Fruit fly (Drosophila melanogaster): ENCODE results near the gene Jhbp16.

Jhbp16 gene

dm6 chr3R:21619745-21620144, 44.4 kb upstream of the Jhbp16 start:
- TF ChIP-seq CG8301 (tag; optimal IDR thresholded peaks at IDR 0.05) (no peak), D1 (tag; optimal IDR thresholded peaks at IDR 0.05) (peak; percentile 44)

dm6 chr3R:21621448-21621847, 42.7 kb upstream of the Jhbp16 start:
- TF ChIP-seq Snoo (tag; optimal IDR thresholded peaks at IDR 0.05) (no peak), EcR (GFP tag; optimal IDR thresholded peaks at IDR 0.05) (peak; percentile 29)

- TF ChIP-seq EcR (GFP tag; optimal IDR thresholded peaks at IDR 0.05) (peak; percentile 50), CG4496 (GFP tag; IDR thresholded peaks at IDR 0.05) (no peak), CG17806 (tag; optimal IDR thresholded peaks at IDR 0.05) (no peak), Pif1B (GFP tag; optimal IDR thresholded peaks at IDR 0.05) (no peak), gl (tag; optimal IDR thresholded peaks at IDR 0.05) (no peak), CG32121 (GFP tag; IDR thresholded peaks at IDR 0.05) (no peak)
Measured at dm6 chr3R:21624352-21624954, 39.7 kb upstream of the Jhbp16 start.

dm6 chr3R:21626103-21626897, 37.9 kb upstream of the Jhbp16 start:
- TF ChIP-seq CG4496 (GFP tag; IDR thresholded peaks at IDR 0.05), result 0 out of 3 replicates have a peak, but pooled peaks have one; percentile 5
- peak; percentile 29 for TF ChIP-seq CG13204 (GFP tag; optimal IDR thresholded peaks at IDR 0.05)
- no peak for TF ChIP-seq CG34367 (tag; optimal IDR thresholded peaks at IDR 0.05)
- peak; percentile 17; the same call in 1 of the 2 replicates for TF ChIP-seq Ets98B (GFP tag; IDR thresholded peaks at IDR 0.05)
- no peak for TF ChIP-seq CG17806 (tag; optimal IDR thresholded peaks at IDR 0.05)
- TF ChIP-seq CG9948 (tag; optimal IDR thresholded peaks at IDR 0.05), result no peak
- peak; percentile 3 for TF ChIP-seq gl (tag; optimal IDR thresholded peaks at IDR 0.05)
- no peak; the same call in 1 of the 2 replicates for TF ChIP-seq CG32121 (GFP tag; IDR thresholded peaks at IDR 0.05)
- peak; percentile 3 for TF ChIP-seq Snoo (tag; optimal IDR thresholded peaks at IDR 0.05)
- no peak for TF ChIP-seq D1 (tag; optimal IDR thresholded peaks at IDR 0.05)
- no peak for TF ChIP-seq rn (GFP tag; IDR thresholded peaks at IDR 0.05)
- no peak for TF ChIP-seq CG10348 (GFP tag; IDR thresholded peaks at IDR 0.05)
- no peak for TF ChIP-seq Pif1A (GFP tag; optimal IDR thresholded peaks at IDR 0.05)
- TF ChIP-seq EcR (GFP tag; optimal IDR thresholded peaks at IDR 0.05), result peak; percentile 69
- TF ChIP-seq Pif1B (GFP tag; optimal IDR thresholded peaks at IDR 0.05), result no peak
- peak; percentile 67 for TF ChIP-seq CG12605 (GFP tag; IDR thresholded peaks at IDR 0.05)
- no peak; the same call in 2 of the 3 replicates for TF ChIP-seq fd96Ca (GFP tag; IDR thresholded peaks at IDR 0.05)
- peak; percentile 5 for TF ChIP-seq CG15710 (tag; optimal IDR thresholded peaks at IDR 0.05)

- TF ChIP-seq CG8301 (tag; optimal IDR thresholded peaks at IDR 0.05) (peak; percentile 82), fd96Ca (GFP tag; IDR thresholded peaks at IDR 0.05) (peak; percentile 69; the same call in 2 of the 3 replicates), Pif1B (GFP tag; optimal IDR thresholded peaks at IDR 0.05) (peak; percentile 46), CG32121 (GFP tag; IDR thresholded peaks at IDR 0.05) (peak; percentile 78), Pif1A (GFP tag; optimal IDR thresholded peaks at IDR 0.05) (peak; percentile 73), CG15710 (tag; optimal IDR thresholded peaks at IDR 0.05) (peak; percentile 42), EcR (GFP tag; optimal IDR thresholded peaks at IDR 0.05) (no peak), D1 (tag; optimal IDR thresholded peaks at IDR 0.05) (peak; percentile 45), CG13204 (GFP tag; optimal IDR thresholded peaks at IDR 0.05) (no peak), rn (GFP tag; IDR thresholded peaks at IDR 0.05) (peak; percentile 53; the same call in 1 of the 2 replicates), Ets98B (GFP tag; IDR thresholded peaks at IDR 0.05) (peak; percentile 75), CG14655 (GFP tag; optimal IDR thresholded peaks at IDR 0.05) (peak; percentile 86), CG12605 (GFP tag; IDR thresholded peaks at IDR 0.05) (peak; percentile 77), CG8159 (tag; optimal IDR thresholded peaks at IDR 0.05) (peak; percentile 60), CG10348 (GFP tag; IDR thresholded peaks at IDR 0.05) (0 out of 2 replicates have a peak, but pooled peaks have one; percentile 36), Snoo (tag; optimal IDR thresholded peaks at IDR 0.05) (peak; percentile 61), gl (tag; optimal IDR thresholded peaks at IDR 0.05) (no peak), CG4496 (GFP tag; IDR thresholded peaks at IDR 0.05) (peak; percentile 79), CG34367 (tag; optimal IDR thresholded peaks at IDR 0.05) (peak; percentile 51), CG17806 (tag; optimal IDR thresholded peaks at IDR 0.05) (peak; percentile 70), CG9948 (tag; optimal IDR thresholded peaks at IDR 0.05) (peak; percentile 66)
Measured at dm6 chr3R:21627752-21628151, 36.4 kb upstream of the Jhbp16 start.

- no peak for TF ChIP-seq Pif1A (GFP tag; optimal IDR thresholded peaks at IDR 0.05)
- no peak for TF ChIP-seq CG17806 (tag; optimal IDR thresholded peaks at IDR 0.05)
- no peak for TF ChIP-seq CG15710 (tag; optimal IDR thresholded peaks at IDR 0.05)
- TF ChIP-seq CG32121 (GFP tag; IDR thresholded peaks at IDR 0.05), result no peak
- TF ChIP-seq CG4496 (GFP tag; IDR thresholded peaks at IDR 0.05), result no peak; the same call in 2 of the 3 replicates
- no peak for TF ChIP-seq gl (tag; optimal IDR thresholded peaks at IDR 0.05)
- TF ChIP-seq CG8159 (tag; optimal IDR thresholded peaks at IDR 0.05), result no peak
- no peak for TF ChIP-seq CG9948 (tag; optimal IDR thresholded peaks at IDR 0.05)
- no peak for TF ChIP-seq rn (GFP tag; IDR thresholded peaks at IDR 0.05)
- no peak for TF ChIP-seq CG34367 (tag; optimal IDR thresholded peaks at IDR 0.05)
- TF ChIP-seq CG12605 (GFP tag; IDR thresholded peaks at IDR 0.05), result no peak
- TF ChIP-seq Ets98B (GFP tag; IDR thresholded peaks at IDR 0.05), result no peak
- TF ChIP-seq Snoo (tag; optimal IDR thresholded peaks at IDR 0.05), result no peak
- no peak for TF ChIP-seq CG10348 (GFP tag; IDR thresholded peaks at IDR 0.05)
- no peak for TF ChIP-seq CG8301 (tag; optimal IDR thresholded peaks at IDR 0.05)
- TF ChIP-seq EcR (GFP tag; optimal IDR thresholded peaks at IDR 0.05), result no peak
Measured at dm6 chr3R:21628213-21628800, 35.9 kb upstream of the Jhbp16 start.

Measured in whole organism, pupa.